Worm (Caenorhabditis elegans) whole organism, L2 larva: Measurements from ENCODE around the gene K01D12.8.

ENCODE experiments used
- ZK546.5 ChIP-seq: sonication (generic microtip); optimal IDR thresholded peaks from 2 replicates; lab custom pipeline; 2017; ENCODE audit warnings: missing biosample characterization, missing genetic modification characterization
- ama-1 ChIP-seq: fragments of 150-350 bp; optimal IDR thresholded peaks from 2 replicates; lab custom pipeline; 2018; ENCODE audit warnings: inconsistent platforms
- nhr-11 ChIP-seq: fragments of 150-350 bp; optimal IDR thresholded peaks from 2 replicates; lab custom pipeline; 2014; ENCODE audit warnings: missing biosample characterization, missing genetic modification characterization
- snpc-4 ChIP-seq: fragments of 150-350 bp; optimal IDR thresholded peaks from 2 replicates; lab custom pipeline; 2014; ENCODE audit warnings: missing biosample characterization, missing genetic modification characterization
- unc-62 ChIP-seq: fragments of 150-350 bp; optimal IDR thresholded peaks from 2 replicates; lab custom pipeline; 2014; ENCODE audit warnings: missing biosample characterization, missing genetic modification reagents, missing genetic modification characterization
- zag-1 ChIP-seq: fragments of 150-350 bp; optimal IDR thresholded peaks from 2 replicates; lab custom pipeline; 2014; ENCODE audit warnings: missing biosample characterization, missing genetic modification characterization
- ztf-11 ChIP-seq: sonication (generic microtip); optimal IDR thresholded peaks from 2 replicates; lab custom pipeline; 2017; ENCODE audit warnings: missing biosample characterization, missing genetic modification characterization

DNA sequence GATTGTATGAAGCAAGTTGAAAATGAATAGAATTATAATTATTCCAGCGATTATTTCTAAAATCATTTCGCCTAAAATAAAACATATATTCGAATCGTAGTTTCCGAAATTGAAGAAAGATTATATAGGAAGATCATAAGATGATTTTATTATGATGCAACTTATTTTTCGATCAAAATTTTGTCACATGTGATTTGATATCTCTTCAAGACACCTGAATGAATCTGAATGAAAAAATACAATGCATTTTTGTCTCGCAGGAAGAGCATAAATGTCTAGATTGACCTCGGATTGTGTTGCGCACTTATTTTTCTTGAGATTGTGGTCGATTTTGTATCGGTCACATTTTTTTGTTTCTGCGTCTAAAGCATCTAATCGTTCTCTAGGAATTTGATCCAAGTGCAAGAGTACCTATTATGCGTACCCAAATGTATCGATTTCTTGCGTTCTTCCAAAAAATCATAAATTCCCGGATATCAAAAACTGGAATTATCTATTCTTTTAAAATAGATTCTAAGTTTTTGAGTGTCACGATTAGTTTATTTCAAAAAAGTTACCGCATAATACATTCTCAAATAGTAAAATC, 8.1 kb downstream of the K01D12.8 start, which contains the start of gene hrg-2:
- TF ChIP-seq unc-62 (GFP tag; lab: Kevin White, UChicago) (no peak), ama-1 (lab: Kevin White, UChicago) (no peak), snpc-4 (tag; lab: Kevin White, UChicago) (no peak), ztf-11 (tag; lab: Kevin White, UChicago) (no peak), zag-1 (tag; lab: Kevin White, UChicago) (no peak), nhr-11 (tag; lab: Kevin White, UChicago) (no peak), ZK546.5 (tag; lab: Kevin White, UChicago) (no peak)
